Worm (Caenorhabditis elegans) whole organism, mixed stage, embryonic: ENCODE data around the gene F58H1.3.

Experiments used
- M03D4.4 ChIP-seq: sonication (generic microtip); optimal IDR thresholded peaks from 2 replicates; lab custom pipeline; 2017; ENCODE audit warnings: mild to moderate bottlenecking, missing genetic modification characterization, missing compliant biosample characterization
- blmp-1 ChIP-seq: fragments of 150-350 bp; optimal IDR thresholded peaks from 2 replicates; lab custom pipeline; 2014; ENCODE audit warnings: missing biosample characterization, missing genetic modification characterization
- ceh-39 ChIP-seq: fragments of 150-350 bp; optimal IDR thresholded peaks from 2 replicates; lab custom pipeline; 2014; ENCODE audit warnings: missing biosample characterization, missing genetic modification characterization
- ceh-43 ChIP-seq: fragments of 200-800 bp; sonication (Bioruptor generic); optimal IDR thresholded peaks from 2 replicates; lab custom pipeline; 2018; ENCODE audit warnings: mild to moderate bottlenecking, missing genetic modification characterization, moderate library complexity, missing compliant biosample characterization
- ceh-83 ChIP-seq: fragments of 200-800 bp; sonication (Bioruptor generic); optimal IDR thresholded peaks from 2 replicates; lab custom pipeline; 2018; ENCODE audit warnings: mild to moderate bottlenecking, missing genetic modification characterization, missing compliant biosample characterization
- ces-1 ChIP-seq: fragments of 150-350 bp; optimal IDR thresholded peaks from 2 replicates; lab custom pipeline; 2014; ENCODE audit warnings: missing biosample characterization, missing genetic modification reagents, missing genetic modification characterization
- cnd-1 ChIP-seq: fragments of 200-800 bp; sonication (Bioruptor generic); optimal IDR thresholded peaks from 2 replicates; lab custom pipeline; 2018; ENCODE audit warnings: mild to moderate bottlenecking, missing genetic modification characterization, missing compliant biosample characterization
- drap-1 ChIP-seq: fragments of 200-800 bp; sonication (Bioruptor generic); optimal IDR thresholded peaks from 3 replicates; lab custom pipeline; 2018; ENCODE audit warnings: mild to moderate bottlenecking, missing genetic modification characterization, missing compliant biosample characterization
- elt-1 ChIP-seq: sonication (generic microtip); optimal IDR thresholded peaks from 2 replicates; lab custom pipeline; 2017; ENCODE audit warnings: missing genetic modification characterization, mild to moderate bottlenecking, missing compliant biosample characterization, antibody characterized with exemption, moderate library complexity, borderline replicate concordance; ENCODE audit not compliant: insufficient read depth
- elt-3 ChIP-seq: fragments of 150-350 bp; optimal IDR thresholded peaks from 2 replicates; lab custom pipeline; 2014; ENCODE audit warnings: missing biosample characterization, missing genetic modification characterization
- flh-1 ChIP-seq: fragments of 200-800 bp; sonication (Bioruptor generic); optimal IDR thresholded peaks from 2 replicates; lab custom pipeline; 2018; ENCODE audit warnings: mild to moderate bottlenecking, missing genetic modification characterization, moderate library complexity, missing compliant biosample characterization
- ham-2 ChIP-seq: fragments of 200-800 bp; sonication (Bioruptor generic); optimal IDR thresholded peaks from 2 replicates; lab custom pipeline; 2018; ENCODE audit warnings: mild to moderate bottlenecking, missing genetic modification characterization, missing compliant biosample characterization
- hlh-1 ChIP-seq: fragments of 150-350 bp; optimal IDR thresholded peaks from 2 replicates; lab custom pipeline; 2014; ENCODE audit warnings: missing biosample characterization, missing genetic modification reagents, missing genetic modification characterization
- lin-13 ChIP-seq: fragments of 150-350 bp; optimal IDR thresholded peaks from 2 replicates; lab custom pipeline; 2014; ENCODE audit warnings: missing biosample characterization, missing genetic modification characterization
- lin-32 ChIP-seq: fragments of 200-800 bp; sonication (Bioruptor generic); optimal IDR thresholded peaks from 2 replicates; lab custom pipeline; 2018; ENCODE audit warnings: mild to moderate bottlenecking, missing genetic modification characterization, missing compliant biosample characterization
- lsy-2 ChIP-seq: fragments of 150-350 bp; optimal IDR thresholded peaks from 2 replicates; lab custom pipeline; 2014; ENCODE audit warnings: missing biosample characterization, missing genetic modification characterization
- mep-1 ChIP-seq: fragments of 150-350 bp; optimal IDR thresholded peaks from 2 replicates; lab custom pipeline; 2017; ENCODE audit warnings: missing biosample characterization, missing genetic modification reagents, missing genetic modification characterization, inconsistent platforms
- mls-2 ChIP-seq: sonication (generic microtip); optimal IDR thresholded peaks from 2 replicates; lab custom pipeline; 2016; ENCODE audit warnings: mild to moderate bottlenecking, missing genetic modification characterization, moderate library complexity, missing compliant biosample characterization
- nhr-2 ChIP-seq: fragments of 150-350 bp; optimal IDR thresholded peaks from 2 replicates; lab custom pipeline; 2014; ENCODE audit warnings: missing biosample characterization, missing genetic modification characterization
- nhr-237 ChIP-seq: fragments of 150-350 bp; optimal IDR thresholded peaks from 2 replicates; lab custom pipeline; 2014; ENCODE audit warnings: missing biosample characterization, missing genetic modification characterization
- nhr-28 ChIP-seq: fragments of 150-350 bp; optimal IDR thresholded peaks from 2 replicates; lab custom pipeline; 2014; ENCODE audit warnings: missing biosample characterization, missing genetic modification characterization
- nhr-76 ChIP-seq: sonication (generic microtip); optimal IDR thresholded peaks from 2 replicates; lab custom pipeline; 2017; ENCODE audit warnings: missing biosample characterization, missing genetic modification characterization
- pha-4 ChIP-seq: fragments of 150-350 bp; optimal IDR thresholded peaks from 2 replicates; lab custom pipeline; 2018; ENCODE audit warnings: missing biosample characterization, missing genetic modification reagents, missing genetic modification characterization
- sem-2 ChIP-seq: fragments of 200-800 bp; sonication (Bioruptor generic); optimal IDR thresholded peaks from 2 replicates; lab custom pipeline; 2018; ENCODE audit warnings: mild to moderate bottlenecking, missing genetic modification characterization, missing compliant biosample characterization
- snpc-4 ChIP-seq: fragments of 150-350 bp; optimal IDR thresholded peaks from 2 replicates; lab custom pipeline; 2014; ENCODE audit warnings: missing biosample characterization, missing genetic modification characterization
- sptf-1 ChIP-seq: sonication (generic microtip); optimal IDR thresholded peaks from 2 replicates; lab custom pipeline; 2017; ENCODE audit warnings: mild to moderate bottlenecking, missing genetic modification characterization, moderate library complexity, missing compliant biosample characterization
- tbx-8 ChIP-seq: fragments of 200-800 bp; sonication (Bioruptor generic); optimal IDR thresholded peaks from 2 replicates; lab custom pipeline; 2018; ENCODE audit warnings: mild to moderate bottlenecking, missing genetic modification characterization, moderate library complexity, missing compliant biosample characterization
- unc-120 ChIP-seq: sonication (generic microtip); optimal IDR thresholded peaks from 2 replicates; lab custom pipeline; 2017; ENCODE audit warnings: missing genetic modification characterization, missing compliant biosample characterization; ENCODE audit not compliant: poor library complexity, severe bottlenecking
- unc-62 ChIP-seq: fragments of 150-350 bp; optimal IDR thresholded peaks from 2 replicates; lab custom pipeline; 2014; ENCODE audit warnings: missing biosample characterization, missing genetic modification reagents, missing genetic modification characterization
- zip-8 ChIP-seq: fragments of 150-350 bp; optimal IDR thresholded peaks from 2 replicates; lab custom pipeline; 2014; ENCODE audit warnings: missing biosample characterization, missing genetic modification characterization
- ztf-11 ChIP-seq: fragments of 150-350 bp; optimal IDR thresholded peaks from 2 replicates; lab custom pipeline; 2014; ENCODE audit warnings: missing biosample characterization, missing genetic modification characterization

Gene F58H1.3

ce11 chrV:11941664-11942063 lies 7.9 kb downstream of the F58H1.3 start:
- TF ChIP-seq M03D4.4 (tag; lab: Kevin White, UChicago): no peak
- TF ChIP-seq zip-8 (tag; lab: Kevin White, UChicago): peak; percentile 68
- TF ChIP-seq nhr-237 (tag; lab: Kevin White, UChicago): no peak
- no peak for TF ChIP-seq nhr-28 (tag; lab: Kevin White, UChicago)

ce11 chrV:11942325-11942724 lies 8.5 kb downstream of the F58H1.3 start, which contains the start of gene F58H1.6:
Gene F58H1.6, plus strand, starts transcription at chrV:11942625.
- TF ChIP-seq sptf-1 (tag; lab: Kevin White, UChicago) (no peak), tbx-8 (GFP tag; lab: Kevin White, UChicago) (no peak), snpc-4 (tag; lab: Kevin White, UChicago) (no peak), ztf-11 (tag; lab: Kevin White, UChicago) (no peak), ceh-39 (tag; lab: Kevin White, UChicago) (no peak), lsy-2 (tag; lab: Kevin White, UChicago) (no peak), lin-13 (no peak), ham-2 (no peak), mep-1 (tag; lab: Kevin White, UChicago) (no peak), nhr-237 (tag; lab: Kevin White, UChicago) (no peak), nhr-76 (tag; lab: Kevin White, UChicago) (no peak), M03D4.4 (tag; lab: Kevin White, UChicago) (no peak), hlh-1 (tag; lab: Kevin White, UChicago) (no peak), cnd-1 (tag; lab: Kevin White, UChicago) (no peak), elt-1 (no peak), zip-8 (tag; lab: Kevin White, UChicago) (no peak), mls-2 (tag; lab: Kevin White, UChicago) (no peak), pha-4 (tag; lab: Kevin White, UChicago) (no peak), sem-2 (no peak), nhr-28 (tag; lab: Kevin White, UChicago) (no peak)
- TF ChIP-seq, all 35 proteins: peak for 0

ce11 chrV:11943737-11944136 lies 10.0 kb downstream of the F58H1.3 start:
- TF ChIP-seq ces-1 (no peak), nhr-28 (tag; lab: Kevin White, UChicago) (no peak), blmp-1 (tag; lab: Kevin White, UChicago) (no peak), zip-8 (tag; lab: Kevin White, UChicago) (no peak), elt-3 (tag; lab: Kevin White, UChicago) (no peak), lin-13 (no peak), ceh-43 (GFP tag; lab: Kevin White, UChicago) (no peak), hlh-1 (tag; lab: Kevin White, UChicago) (no peak), drap-1 (GFP tag; lab: Kevin White, UChicago) (no peak), unc-120 (tag; lab: Kevin White, UChicago) (no peak), lin-32 (GFP tag; lab: Kevin White, UChicago) (no peak), mep-1 (tag; lab: Kevin White, UChicago) (no peak), ceh-83 (GFP tag; lab: Kevin White, UChicago) (no peak), sptf-1 (tag; lab: Kevin White, UChicago) (no peak)

- TF ChIP-seq nhr-2: no peak
- no peak for TF ChIP-seq sem-2
- TF ChIP-seq lin-13: no peak
- TF ChIP-seq hlh-1 (tag; lab: Kevin White, UChicago): no peak
- TF ChIP-seq unc-120 (tag; lab: Kevin White, UChicago): no peak
- no peak for TF ChIP-seq sptf-1 (tag; lab: Kevin White, UChicago)
- TF ChIP-seq ham-2: no peak
- no peak for TF ChIP-seq elt-3 (tag; lab: Kevin White, UChicago)
- TF ChIP-seq ztf-11 (tag; lab: Kevin White, UChicago): no peak
- no peak for TF ChIP-seq lin-32 (GFP tag; lab: Kevin White, UChicago)
- TF ChIP-seq drap-1 (GFP tag; lab: Kevin White, UChicago): no peak
- no peak for TF ChIP-seq flh-1
- TF ChIP-seq nhr-76 (tag; lab: Kevin White, UChicago): no peak
- no peak for TF ChIP-seq unc-62 (GFP tag; lab: Kevin White, UChicago)
- no peak for TF ChIP-seq tbx-8 (GFP tag; lab: Kevin White, UChicago)
- TF ChIP-seq elt-1: no peak
- TF ChIP-seq M03D4.4 (tag; lab: Kevin White, UChicago): no peak
- TF ChIP-seq lsy-2 (tag; lab: Kevin White, UChicago): no peak
- no peak for TF ChIP-seq pha-4 (tag; lab: Kevin White, UChicago)
- no peak for TF ChIP-seq ceh-83 (GFP tag; lab: Kevin White, UChicago)
These were observed 11.7 kb downstream of the F58H1.3 start for ce11 chrV:11945429-11945828.
